Worm (Caenorhabditis elegans) whole organism, young adult: ENCODE measurements around the gene spp-21.

Experiments
- B0019.2 ChIP-seq: fragments of 200-800 bp; sonication (Bioruptor generic); conservative IDR thresholded peaks from 2 replicates; pipeline ENCODE4 v1.3.6; 2022; ENCODE audit warnings: missing genetic modification reagents, missing genetic modification characterization, missing compliant biosample characterization
- C06A6.2 ChIP-seq: fragments of 200-800 bp; sonication (Bioruptor generic); conservative IDR thresholded peaks from 2 replicates; pipeline ENCODE4 v1.3.6; 2022; ENCODE audit warnings: missing genetic modification characterization, missing compliant biosample characterization
- F23B12.7 ChIP-seq: sonication (generic microtip); optimal IDR thresholded peaks from 2 replicates; lab custom pipeline; 2017; ENCODE audit warnings: missing genetic modification characterization, mild to moderate bottlenecking, missing compliant biosample characterization, antibody characterized with exemption, moderate library complexity; ENCODE audit not compliant: insufficient read depth
- F39B2.1 ChIP-seq: fragments of 200-800 bp; sonication (Bioruptor generic); IDR thresholded peaks from 2 replicates; pipeline ENCODE4 v1.3.6; 2022; ENCODE audit warnings: missing genetic modification reagents, missing genetic modification characterization, missing compliant biosample characterization
- F49E8.2 ChIP-seq: sonication (generic microtip); optimal IDR thresholded peaks from 3 replicates; lab custom pipeline; 2017; ENCODE audit warnings: missing genetic modification characterization, mild to moderate bottlenecking, missing compliant biosample characterization, antibody characterized with exemption, moderate library complexity; ENCODE audit not compliant: insufficient read depth
- F57C9.4 ChIP-seq: sonication (generic microtip); optimal IDR thresholded peaks from 2 replicates; lab custom pipeline; 2017; ENCODE audit warnings: mild to moderate bottlenecking, missing genetic modification characterization, missing compliant biosample characterization
- K11D2.4 ChIP-seq: fragments of 200-800 bp; sonication (Bioruptor generic); IDR thresholded peaks from 2 replicates; pipeline ENCODE4 v1.3.6; 2022; ENCODE audit warnings: missing genetic modification reagents, missing genetic modification characterization, missing compliant biosample characterization
- K12H6.12 ChIP-seq: fragments of 200-800 bp; sonication (Bioruptor generic); optimal IDR thresholded peaks from 2 replicates; lab custom pipeline; 2018; ENCODE audit warnings: mild to moderate bottlenecking, missing genetic modification characterization, missing compliant biosample characterization
- T26A5.8 ChIP-seq: sonication (generic microtip); optimal IDR thresholded peaks from 2 replicates; lab custom pipeline; 2016; ENCODE audit warnings: missing genetic modification characterization, missing compliant biosample characterization
- Y79H2A.3 ChIP-seq: fragments of 200-800 bp; sonication (Bioruptor generic); conservative IDR thresholded peaks from 2 replicates; pipeline ENCODE4 v1.3.6; 2022; ENCODE audit warnings: missing genetic modification reagents, missing genetic modification characterization, missing compliant biosample characterization
- ZK185.1 ChIP-seq: sonication (generic microtip); optimal IDR thresholded peaks from 2 replicates; lab custom pipeline; 2016; ENCODE audit warnings: mild to moderate bottlenecking, missing genetic modification characterization, missing compliant biosample characterization; ENCODE audit not compliant: poor library complexity, severe bottlenecking
- akir-1 ChIP-seq: fragments of 200-800 bp; sonication (Bioruptor generic); optimal IDR thresholded peaks from 2 replicates; lab custom pipeline; 2018; ENCODE audit warnings: mild to moderate bottlenecking, missing genetic modification characterization, moderate library complexity, missing compliant biosample characterization
- bed-2 ChIP-seq: fragments of 200-800 bp; sonication (Bioruptor generic); IDR thresholded peaks from 2 replicates; pipeline ENCODE4 v1.3.6; 2022; ENCODE audit warnings: missing genetic modification reagents, missing genetic modification characterization, missing compliant biosample characterization
- cebp-2 ChIP-seq: fragments of 200-800 bp; sonication (Bioruptor generic); IDR thresholded peaks from 2 replicates; pipeline ENCODE4 v1.3.6; 2022; ENCODE audit warnings: missing genetic modification characterization, missing compliant biosample characterization
- ceh-100 ChIP-seq: fragments of 200-800 bp; sonication (Bioruptor generic); IDR thresholded peaks from 2 replicates; pipeline ENCODE4 v1.3.6; 2022; ENCODE audit warnings: missing genetic modification reagents, missing genetic modification characterization, missing compliant biosample characterization
- ceh-58 ChIP-seq: fragments of 200-800 bp; sonication (Bioruptor generic); IDR thresholded peaks from 2 replicates; pipeline ENCODE4 v1.3.6; 2022; ENCODE audit warnings: missing genetic modification characterization, missing compliant biosample characterization
- chd-7 ChIP-seq: sonication (generic microtip); optimal IDR thresholded peaks from 2 replicates; lab custom pipeline; 2016; ENCODE audit warnings: mild to moderate bottlenecking, missing genetic modification characterization, moderate library complexity, missing compliant biosample characterization
- dpff-1 ChIP-seq: sonication (generic microtip); optimal IDR thresholded peaks from 2 replicates; lab custom pipeline; 2017; ENCODE audit warnings: mild to moderate bottlenecking, missing genetic modification characterization, missing compliant biosample characterization
- dpl-1 ChIP-seq: fragments of 150-350 bp; optimal IDR thresholded peaks from 2 replicates; lab custom pipeline; 2014; ENCODE audit warnings: missing biosample characterization, missing genetic modification reagents, missing genetic modification characterization
- efl-1 ChIP-seq: fragments of 150-350 bp; optimal IDR thresholded peaks from 2 replicates; lab custom pipeline; 2014; ENCODE audit warnings: missing biosample characterization, missing genetic modification reagents, missing genetic modification characterization
- egl-18 ChIP-seq: fragments of 200-800 bp; sonication (Bioruptor generic); IDR thresholded peaks from 2 replicates; pipeline ENCODE4 v1.3.6; 2022; ENCODE audit warnings: missing genetic modification reagents, missing genetic modification characterization, missing compliant biosample characterization
- egrh-3 ChIP-seq: fragments of 200-800 bp; sonication (Bioruptor generic); IDR thresholded peaks from 2 replicates; pipeline ENCODE4 v1.3.6; 2022; ENCODE audit warnings: missing genetic modification reagents, missing genetic modification characterization, missing compliant biosample characterization
- ets-4 ChIP-seq: fragments of 200-800 bp; sonication (Bioruptor generic); optimal IDR thresholded peaks from 2 replicates; lab custom pipeline; 2018; ENCODE audit warnings: mild to moderate bottlenecking, missing genetic modification characterization, missing compliant biosample characterization
- fkh-3 ChIP-seq: sonication (generic microtip); optimal IDR thresholded peaks from 2 replicates; lab custom pipeline; 2016; ENCODE audit warnings: mild to moderate bottlenecking, missing genetic modification characterization, missing compliant biosample characterization
- gei-17 ChIP-seq: fragments of 200-800 bp; sonication (Bioruptor generic); optimal IDR thresholded peaks from 2 replicates; lab custom pipeline; 2018; ENCODE audit warnings: mild to moderate bottlenecking, missing genetic modification characterization, missing compliant biosample characterization
- hlh-12 ChIP-seq: sonication (generic microtip); optimal IDR thresholded peaks from 2 replicates; lab custom pipeline; 2016; ENCODE audit warnings: missing genetic modification characterization, missing compliant biosample characterization
- hmg-20 ChIP-seq: fragments of 200-800 bp; sonication (Bioruptor generic); IDR thresholded peaks from 2 replicates; pipeline ENCODE4 v1.3.6; 2022; ENCODE audit warnings: missing genetic modification reagents, missing genetic modification characterization, missing compliant biosample characterization
- hrde-1 ChIP-seq: sonication (generic microtip); optimal IDR thresholded peaks from 2 replicates; lab custom pipeline; 2016; ENCODE audit warnings: missing genetic modification characterization, mild to moderate bottlenecking, missing compliant biosample characterization, moderate library complexity, missing genotype, missing genetic modification reagents, borderline replicate concordance
- hsf-1 ChIP-seq: fragments of 200-800 bp; sonication (Bioruptor generic); IDR thresholded peaks from 2 replicates; pipeline ENCODE4 v1.3.6; 2022; ENCODE audit warnings: missing genetic modification reagents, missing genetic modification characterization, missing compliant biosample characterization
- lin-35 ChIP-seq, 3 experiments: fragments of 150-350 bp in 2 of 3; sonication (generic microtip) in 1 of 3; optimal IDR thresholded peaks; 2 replicates each; lab custom pipeline; 2014 to 2018; ENCODE audit warnings: missing biosample characterization in 3 of 3, missing genetic modification characterization in 3 of 3, missing genetic modification reagents in 3 of 3
- lin-40 ChIP-seq: sonication (generic microtip); optimal IDR thresholded peaks from 2 replicates; lab custom pipeline; 2016; ENCODE audit warnings: missing genetic modification characterization, mild to moderate bottlenecking, missing compliant biosample characterization, missing genotype, missing genetic modification reagents
- lsl-1 ChIP-seq: fragments of 200-800 bp; sonication (Bioruptor generic); optimal IDR thresholded peaks from 2 replicates; lab custom pipeline; 2018; ENCODE audit warnings: mild to moderate bottlenecking, missing genetic modification characterization, moderate library complexity, missing compliant biosample characterization
- madf-10 ChIP-seq: sonication (generic microtip); optimal IDR thresholded peaks from 2 replicates; lab custom pipeline; 2016; ENCODE audit warnings: mild to moderate bottlenecking, missing genetic modification characterization, missing compliant biosample characterization
- madf-3 ChIP-seq: fragments of 200-800 bp; sonication (Bioruptor generic); IDR thresholded peaks from 2 replicates; pipeline ENCODE4 v1.3.6; 2022; ENCODE audit warnings: missing genetic modification reagents, missing genetic modification characterization, missing compliant biosample characterization
- madf-6 ChIP-seq: fragments of 200-800 bp; sonication (Bioruptor generic); IDR thresholded peaks from 2 replicates; pipeline ENCODE4 v1.3.6; 2022; ENCODE audit warnings: missing genetic modification reagents, missing genetic modification characterization, missing compliant biosample characterization
- nhr-179 ChIP-seq: sonication (generic microtip); optimal IDR thresholded peaks from 2 replicates; lab custom pipeline; 2016; ENCODE audit warnings: mild to moderate bottlenecking, missing genetic modification characterization, missing compliant biosample characterization
- nhr-80 ChIP-seq: sonication (generic microtip); optimal IDR thresholded peaks from 2 replicates; lab custom pipeline; 2016; ENCODE audit warnings: missing genetic modification characterization, missing compliant biosample characterization
- pha-4 ChIP-seq: fragments of 150-350 bp; sonication (generic microtip); optimal IDR thresholded peaks from 2 replicates; lab custom pipeline; 2014; ENCODE audit warnings: missing biosample characterization, missing genetic modification reagents, missing genetic modification characterization
- rec-8 ChIP-seq, 2 experiments: sonication (generic microtip); optimal IDR thresholded peaks; 2 replicates each; lab custom pipeline; 2016; ENCODE audit warnings: mild to moderate bottlenecking in 2 of 2, missing genetic modification characterization in 2 of 2, missing genetic modification reagents in 2 of 2, missing genotype in 2 of 2, missing biosample characterization in 1 of 2, missing compliant biosample characterization in 1 of 2, moderate library complexity in 1 of 2
- snpc-3.4 ChIP-seq: sonication (generic microtip); optimal IDR thresholded peaks from 2 replicates; lab custom pipeline; 2017; ENCODE audit warnings: missing genetic modification characterization, mild to moderate bottlenecking, missing compliant biosample characterization, antibody characterized with exemption, moderate library complexity, missing genotype, missing genetic modification reagents
- tbp1 ChIP-seq: fragments of 200-800 bp; sonication (Bioruptor generic); optimal IDR thresholded peaks from 2 replicates; lab custom pipeline; 2018; ENCODE audit warnings: mild to moderate bottlenecking, missing genetic modification characterization, missing compliant biosample characterization
- zfh-2 ChIP-seq: fragments of 200-800 bp; sonication (Bioruptor generic); conservative IDR thresholded peaks from 2 replicates; pipeline ENCODE4 v1.3.6; 2022; ENCODE audit warnings: missing genetic modification reagents, missing genetic modification characterization, missing compliant biosample characterization
- zim-3 ChIP-seq: sonication (generic microtip); optimal IDR thresholded peaks from 2 replicates; lab custom pipeline; 2017; ENCODE audit warnings: mild to moderate bottlenecking, missing genetic modification characterization, moderate library complexity, missing compliant biosample characterization
- ztf-22 ChIP-seq: fragments of 200-800 bp; sonication (Bioruptor generic); optimal IDR thresholded peaks from 2 replicates; lab custom pipeline; 2018; ENCODE audit warnings: mild to moderate bottlenecking, missing genetic modification characterization, moderate library complexity, missing compliant biosample characterization
- ztf-28 ChIP-seq: fragments of 200-800 bp; sonication (Bioruptor generic); IDR thresholded peaks from 2 replicates; pipeline ENCODE4 v1.3.6; 2022; ENCODE audit warnings: missing genetic modification reagents, missing genetic modification characterization, missing compliant biosample characterization
- ztf-3 ChIP-seq: fragments of 200-800 bp; sonication (Bioruptor generic); optimal IDR thresholded peaks from 2 replicates; lab custom pipeline; 2018; ENCODE audit warnings: mild to moderate bottlenecking, missing genetic modification characterization, missing compliant biosample characterization

spp-21 gene

ce11 chrX:11482637-11483036, 7.3 kb upstream of the spp-21 start (continued):
- no peak for TF ChIP-seq lin-35 (GFP tag; optimal IDR thresholded peaks at IDR 0.05; lab: Kevin White, UChicago)
- no peak for TF ChIP-seq Y79H2A.3 (GFP tag; lab: Robert Waterston, UW)
- TF ChIP-seq madf-3 = no peak
- no peak for TF ChIP-seq lsl-1 (GFP tag; lab: Kevin White, UChicago)
- no peak for TF ChIP-seq chd-7 (tag; lab: Kevin White, UChicago)
- TF ChIP-seq hlh-12 (tag; lab: Kevin White, UChicago) = no peak
- TF ChIP-seq ceh-58 = no peak
- TF ChIP-seq B0019.2 (GFP tag; lab: Robert Waterston, UW) = no peak
- no peak for TF ChIP-seq ztf-22 (GFP tag; lab: Kevin White, UChicago)
- TF ChIP-seq fkh-3 (tag; lab: Kevin White, UChicago) = no peak
- TF ChIP-seq F23B12.7 (tag; lab: Kevin White, UChicago) = peak; percentile 36
- TF ChIP-seq egl-18 = no peak
- TF ChIP-seq zfh-2 (GFP tag; lab: Robert Waterston, UW) = no peak
- no peak for TF ChIP-seq T26A5.8 (tag; lab: Kevin White, UChicago)
- peak; percentile 25 for TF ChIP-seq pha-4 (tag; lab: Kevin White, UChicago)
- TF ChIP-seq madf-6 (GFP tag; lab: Robert Waterston, UW) = no peak
- no peak for TF ChIP-seq ceh-100 (GFP tag; lab: Robert Waterston, UW)
- no peak for TF ChIP-seq tbp1 (GFP tag; lab: Kevin White, UChicago)
- TF ChIP-seq hmg-20 = no peak
- TF ChIP-seq snpc-3.4 (tag; lab: Kevin White, UChicago) = no peak
- no peak for TF ChIP-seq ZK185.1
- TF ChIP-seq hsf-1 (GFP tag; lab: Robert Waterston, UW) = no peak
- TF ChIP-seq F57C9.4 (tag; lab: Kevin White, UChicago) = no peak
- TF ChIP-seq madf-10 (tag; lab: Kevin White, UChicago) = peak; percentile 22
- no peak for TF ChIP-seq ets-4
- TF ChIP-seq gei-17 = no peak
- TF ChIP-seq dpl-1 (GFP tag; lab: Kevin White, UChicago) = no peak
- TF ChIP-seq C06A6.2 = no peak
- no peak for TF ChIP-seq F49E8.2
- TF ChIP-seq K12H6.12 = no peak
- TF ChIP-seq ztf-3 (GFP tag; lab: Kevin White, UChicago) = no peak
- peak; percentile 3 for TF ChIP-seq zim-3 (tag; lab: Kevin White, UChicago)
- no peak for TF ChIP-seq dpff-1 (tag; lab: Kevin White, UChicago)
- no peak for TF ChIP-seq cebp-2 (GFP tag; lab: Robert Waterston, UW)
- no peak for TF ChIP-seq lin-40 (tag; lab: Kevin White, UChicago)

- TF ChIP-seq ceh-100 (GFP tag; lab: Robert Waterston, UW) = no peak
- TF ChIP-seq fkh-3 (tag; lab: Kevin White, UChicago) = no peak
- no peak for TF ChIP-seq akir-1 (GFP tag; lab: Kevin White, UChicago)
- no peak for TF ChIP-seq rec-8 (tag; optimal IDR thresholded peaks at IDR 0.05; lab: Kevin White, UChicago)
- TF ChIP-seq chd-7 (tag; lab: Kevin White, UChicago) = no peak
- no peak for TF ChIP-seq efl-1 (GFP tag; lab: Kevin White, UChicago)
- TF ChIP-seq egrh-3 (GFP tag; lab: Robert Waterston, UW) = no peak
- no peak for TF ChIP-seq hlh-12 (tag; lab: Kevin White, UChicago)
- TF ChIP-seq lsl-1 (GFP tag; lab: Kevin White, UChicago) = no peak
- no peak for TF ChIP-seq hrde-1 (tag; lab: Kevin White, UChicago)
- no peak for TF ChIP-seq nhr-179 (tag; lab: Kevin White, UChicago)
- no peak for TF ChIP-seq bed-2 (GFP tag; lab: Robert Waterston, UW)
- TF ChIP-seq F39B2.1 (GFP tag; lab: Robert Waterston, UW) = no peak
- no peak for TF ChIP-seq ztf-28 (GFP tag; lab: Robert Waterston, UW)
- no peak for TF ChIP-seq nhr-80 (tag; lab: Kevin White, UChicago)
- TF ChIP-seq K11D2.4 (GFP tag; lab: Robert Waterston, UW) = no peak
Observed at ce11 chrX:11484027-11484426, 5.9 kb upstream of the spp-21 start.
